Worm (Caenorhabditis elegans): ENCODE results near the gene pck-1.

pck-1 gene

ce11 chrIII:29626-30025 is 36.4 kb downstream of the pck-1 start:
- no peak for TF ChIP-seq ets-4 (GFP tag; optimal IDR thresholded peaks at IDR 0.05)
- no peak for TF ChIP-seq akir-1 (GFP tag; optimal IDR thresholded peaks at IDR 0.05)
- TF ChIP-seq ZK185.1 (tag; optimal IDR thresholded peaks at IDR 0.05; ENCODE audit: poor library complexity, severe bottlenecking): no peak
- TF ChIP-seq lag-1 (GFP tag; IDR thresholded peaks at IDR 0.05): no peak
- no peak for TF ChIP-seq egl-18 (GFP tag; IDR thresholded peaks at IDR 0.05)
- TF ChIP-seq ceh-58 (GFP tag; IDR thresholded peaks at IDR 0.05): no peak
- TF ChIP-seq egrh-3 (GFP tag; IDR thresholded peaks at IDR 0.05): no peak
- no peak for TF ChIP-seq lin-54 (GFP tag; optimal IDR thresholded peaks at IDR 0.05)
- no peak for TF ChIP-seq rec-8 (tag; optimal IDR thresholded peaks at IDR 0.05)
- no peak for TF ChIP-seq rpc-1 (optimal IDR thresholded peaks at IDR 0.05)
- no peak for TF ChIP-seq rpc-1 (tag; optimal IDR thresholded peaks at IDR 0.05)
- TF ChIP-seq madf-8 (GFP tag; conservative IDR thresholded peaks at IDR 0.05): no peak
- TF ChIP-seq ceh-91 (GFP tag; IDR thresholded peaks at IDR 0.05): no peak

DNA sequence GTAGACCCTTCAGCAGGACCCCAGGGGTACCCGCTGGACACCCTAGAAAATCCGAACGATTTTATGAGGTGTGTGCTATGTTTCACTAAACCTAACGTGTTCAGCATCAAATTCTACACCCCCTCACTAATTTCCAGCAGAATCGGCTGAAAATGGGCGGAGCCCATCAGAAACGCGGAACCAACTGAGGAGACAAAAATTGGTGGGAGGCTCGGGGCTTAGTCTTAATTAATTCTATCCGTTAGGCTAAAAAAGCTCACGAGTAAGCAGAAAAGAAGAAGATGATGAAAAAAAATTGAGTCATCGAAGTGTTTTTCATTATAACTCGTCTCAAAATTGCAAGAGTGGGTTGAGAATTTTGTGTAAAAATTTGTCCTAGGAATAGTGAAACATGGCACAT is 37.2 kb downstream of the pck-1 start:
- no peak for TF ChIP-seq hmg-1.2 (GFP tag; IDR thresholded peaks at IDR 0.05)
- no peak for TF ChIP-seq nhr-120 (GFP tag; IDR thresholded peaks at IDR 0.05)
- TF ChIP-seq nhr-80 (tag; optimal IDR thresholded peaks at IDR 0.05): no peak
- TF ChIP-seq F33H1.4 (GFP tag; IDR thresholded peaks at IDR 0.05): no peak
- TF ChIP-seq unc-130 (GFP tag; optimal IDR thresholded peaks at IDR 0.05): no peak
- TF ChIP-seq B0261.1 (tag; optimal IDR thresholded peaks at IDR 0.05): no peak
- no peak for TF ChIP-seq lir-1 (GFP tag; conservative IDR thresholded peaks at IDR 0.05)
- TF ChIP-seq attf-6 (GFP tag; IDR thresholded peaks at IDR 0.05): no peak

DNA sequence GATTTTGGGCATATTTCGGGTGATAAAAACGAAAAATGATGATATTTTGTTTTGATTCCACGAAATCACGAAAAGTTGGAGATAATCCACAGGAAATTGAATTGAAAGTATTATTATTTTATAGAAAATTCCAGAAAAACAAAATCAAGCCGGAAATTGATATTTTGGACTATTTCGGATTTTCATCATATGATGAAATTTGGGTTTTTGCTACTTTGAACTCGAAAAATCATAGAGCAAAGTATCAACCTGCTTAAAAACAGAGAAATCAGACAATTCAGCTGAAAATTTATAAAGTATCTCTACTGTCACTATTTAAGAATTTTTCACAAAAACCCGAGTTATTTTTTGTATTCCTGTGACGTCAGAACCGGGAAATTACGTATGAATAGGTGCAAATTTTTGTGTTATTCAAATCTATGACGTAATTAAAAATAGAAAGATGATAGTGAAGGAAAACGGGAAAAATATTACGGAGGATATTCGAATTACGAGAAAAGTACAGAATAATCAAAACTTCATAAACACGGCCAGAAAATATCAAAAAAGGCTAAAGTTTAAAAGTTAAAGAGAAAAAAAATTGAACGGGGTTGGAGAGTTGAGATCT is 38.6 kb downstream of the pck-1 start:
- TF ChIP-seq nhr-80 (tag; optimal IDR thresholded peaks at IDR 0.05): no peak

DNA sequence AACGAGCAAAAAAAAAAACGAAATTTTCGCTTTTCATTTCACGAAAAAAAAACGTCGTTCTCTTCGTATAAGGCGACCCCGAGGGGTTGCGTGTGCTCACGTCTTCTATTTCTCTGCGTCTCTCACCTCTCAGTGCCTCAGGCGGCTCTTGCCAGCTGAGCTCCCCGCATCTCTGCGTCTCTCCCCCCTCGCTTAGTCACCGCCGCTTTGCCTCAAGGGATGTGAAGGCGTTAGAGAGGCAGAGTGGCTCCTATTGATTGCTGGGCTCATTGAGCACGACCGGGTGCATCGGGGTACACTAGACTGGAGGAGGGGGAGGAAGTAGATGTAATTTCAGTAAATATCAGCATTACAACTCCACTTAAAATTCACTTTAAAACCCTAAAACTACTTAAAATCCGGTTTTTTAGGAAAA is 40.5 kb downstream of the pck-1 start:
- TF ChIP-seq C06A6.2 (GFP tag; conservative IDR thresholded peaks at IDR 0.05): peak; percentile 55; the same call in 1 of the 2 replicates
- TF ChIP-seq K11D2.4 (GFP tag; IDR thresholded peaks at IDR 0.05): peak; percentile 74
- peak; percentile 50 for TF ChIP-seq lin-40 (tag; optimal IDR thresholded peaks at IDR 0.05)
- TF ChIP-seq ceh-58 (GFP tag; IDR thresholded peaks at IDR 0.05): no peak
- TF ChIP-seq Y56A3A.18 (GFP tag; IDR thresholded peaks at IDR 0.05): 0 out of 2 replicates have a peak, but pooled peaks have one; percentile 23
- no peak for TF ChIP-seq cebp-1 (GFP tag; IDR thresholded peaks at IDR 0.05)
- TF ChIP-seq cebp-1 (tag; optimal IDR thresholded peaks at IDR 0.05): peak; percentile 66
- peak in 1 of 3 experiments; percentile 42 for TF ChIP-seq lin-35 (GFP tag; optimal IDR thresholded peaks at IDR 0.05)
- peak; percentile 79 for TF ChIP-seq egrh-3 (GFP tag; IDR thresholded peaks at IDR 0.05)
- no peak for TF ChIP-seq F52B5.7 (tag; optimal IDR thresholded peaks at IDR 0.05)
- TF ChIP-seq mcd-1 (GFP tag; IDR thresholded peaks at IDR 0.05): peak; percentile 67
- peak; percentile 22 for TF ChIP-seq attf-5 (GFP tag; optimal IDR thresholded peaks at IDR 0.05)
- TF ChIP-seq nfyb-1 (GFP tag; IDR thresholded peaks at IDR 0.05): peak; percentile 61; the same call in 1 of the 2 replicates
- peak; percentile 42 for TF ChIP-seq K12H6.12 (tag; optimal IDR thresholded peaks at IDR 0.05)
- no peak for TF ChIP-seq dpff-1 (tag; optimal IDR thresholded peaks at IDR 0.05)
- peak; percentile 16 for TF ChIP-seq lin-54 (GFP tag; optimal IDR thresholded peaks at IDR 0.05)
- peak; percentile 96 for TF ChIP-seq zfh-2 (GFP tag; conservative IDR thresholded peaks at IDR 0.05)
- TF ChIP-seq sdz-38 (tag; optimal IDR thresholded peaks at IDR 0.05): no peak
- TF ChIP-seq chd-7 (tag; optimal IDR thresholded peaks at IDR 0.05): peak; percentile 67
- 0 out of 2 replicates have a peak, but pooled peaks have one; percentile 33 for TF ChIP-seq lin-26 (GFP tag; IDR thresholded peaks at IDR 0.05)
- peak; percentile 64; the same call in 1 of the 2 replicates for TF ChIP-seq hmg-1.2 (GFP tag; IDR thresholded peaks at IDR 0.05)
- TF ChIP-seq atf-7 (tag; optimal IDR thresholded peaks at IDR 0.05): peak; percentile 31
- no peak for TF ChIP-seq unc-130 (GFP tag; optimal IDR thresholded peaks at IDR 0.05)
- TF ChIP-seq pbrm-1 (GFP tag; IDR thresholded peaks at IDR 0.05): 0 out of 2 replicates have a peak, but pooled peaks have one; percentile 24
- TF ChIP-seq madf-10 (tag; optimal IDR thresholded peaks at IDR 0.05): peak; percentile 39
- TF ChIP-seq ceh-27 (GFP tag; optimal IDR thresholded peaks at IDR 0.05): peak; percentile 33
